Worm (Caenorhabditis elegans): Measurements from ENCODE around the gene tpst-1.

DNA sequence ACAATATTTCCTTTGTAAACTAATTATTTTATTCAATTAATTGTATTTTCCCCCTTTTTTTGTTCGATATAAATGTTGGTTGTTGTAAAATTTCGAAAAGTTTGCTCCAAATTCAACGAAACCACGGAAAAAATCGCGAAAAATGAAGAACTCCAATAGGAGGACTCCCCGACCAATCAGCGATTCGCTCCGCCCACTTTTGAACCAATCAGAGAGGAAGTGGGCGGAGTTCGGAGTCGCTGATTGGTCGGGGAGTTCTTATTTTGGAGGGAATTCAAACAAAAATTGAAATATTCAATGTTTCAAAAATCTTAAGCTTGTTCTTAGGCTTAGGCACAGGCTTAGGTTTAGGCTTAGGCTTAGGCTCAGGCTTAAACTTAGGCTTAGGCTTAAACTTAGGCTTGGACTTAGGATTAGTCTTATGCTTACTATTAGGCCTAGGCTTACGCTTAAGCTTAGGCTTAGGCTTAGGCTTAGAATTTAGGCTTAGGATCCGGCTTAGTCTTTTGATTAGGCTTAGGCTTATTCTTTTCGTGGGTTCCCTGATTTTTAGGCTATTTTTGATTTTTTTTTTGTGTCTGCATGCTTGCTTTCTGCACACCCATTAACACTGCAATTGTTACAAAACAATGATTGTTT is 21.6 kb downstream of the tpst-1 start:
- TF ChIP-seq tra-4 (tag; optimal IDR thresholded peaks at IDR 0.05) = no peak
- TF ChIP-seq F13C5.2 (tag; optimal IDR thresholded peaks at IDR 0.05) = no peak
- no peak for TF ChIP-seq ama-1 (optimal IDR thresholded peaks at IDR 0.05)
